Worm (Caenorhabditis elegans): Measurements from ENCODE around the gene F31E8.5.
A peak's percentile ranks its signal among the peaks of the same experiment; 100 is the strongest.

The F31E8.5 gene

DNA sequence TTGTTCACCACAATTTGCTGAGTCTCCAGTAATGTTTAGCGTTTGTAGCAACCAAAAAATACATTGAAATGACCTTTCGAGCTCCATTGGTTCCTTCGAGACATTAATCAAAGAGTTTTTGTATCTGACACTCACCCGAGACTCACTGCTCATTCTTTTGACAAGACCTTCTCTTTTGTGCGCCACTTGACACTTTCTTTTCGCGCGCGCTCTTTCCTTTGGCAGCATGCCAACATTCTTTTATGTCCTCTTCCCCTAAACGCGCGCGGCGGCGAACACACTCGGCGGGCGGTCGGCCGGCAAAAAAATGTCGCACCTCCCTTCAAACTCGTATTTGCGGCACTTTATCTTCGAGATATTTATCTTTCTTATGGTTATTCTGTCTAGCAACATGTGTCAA is 36.6 kb upstream of the F31E8.5 start (continued):
- TF ChIP-seq pha-4 (tag; optimal IDR thresholded peaks at IDR 0.05), result no peak
- TF ChIP-seq nhr-80 (tag; optimal IDR thresholded peaks at IDR 0.05), result no peak
- no peak for TF ChIP-seq let-526 (GFP tag; IDR thresholded peaks at IDR 0.05)
- TF ChIP-seq madf-3 (GFP tag; IDR thresholded peaks at IDR 0.05), result peak; percentile 67; the same call in 1 of the 2 replicates
- no peak for TF ChIP-seq nhr-90 (tag; optimal IDR thresholded peaks at IDR 0.05)
- no peak for TF ChIP-seq F55B11.4 (tag; optimal IDR thresholded peaks at IDR 0.05; ENCODE audit: borderline replicate concordance, insufficient read depth)
- TF ChIP-seq snpc-3.4 (tag; optimal IDR thresholded peaks at IDR 0.05), result no peak
- TF ChIP-seq madf-10 (tag; optimal IDR thresholded peaks at IDR 0.05), result peak; percentile 96
- no peak for TF ChIP-seq ztf-6 (GFP tag; IDR thresholded peaks at IDR 0.05)
- no peak for TF ChIP-seq lin-54 (GFP tag; optimal IDR thresholded peaks at IDR 0.05)
- no peak for TF ChIP-seq hlh-12 (tag; optimal IDR thresholded peaks at IDR 0.05)
- no peak for TF ChIP-seq tbx-9 (tag; optimal IDR thresholded peaks at IDR 0.05; ENCODE audit: borderline replicate concordance)
- no peak for TF ChIP-seq rcor-1 (GFP tag; IDR thresholded peaks at IDR 0.05)
- TF ChIP-seq zfh-2 (GFP tag; conservative IDR thresholded peaks at IDR 0.05), result peak; percentile 71
- no peak for TF ChIP-seq ztf-26 (tag; optimal IDR thresholded peaks at IDR 0.05)
- no peak for TF ChIP-seq lin-35 (GFP tag; optimal IDR thresholded peaks at IDR 0.05)
- no peak for TF ChIP-seq T26A5.8 (tag; optimal IDR thresholded peaks at IDR 0.05)
- TF ChIP-seq F57C9.4 (tag; optimal IDR thresholded peaks at IDR 0.05), result no peak
- no peak for TF ChIP-seq Y67H2A.10 (GFP tag; conservative IDR thresholded peaks at IDR 0.05)
- no peak for TF ChIP-seq B0019.2 (GFP tag; conservative IDR thresholded peaks at IDR 0.05)
- TF ChIP-seq egrh-3 (GFP tag; IDR thresholded peaks at IDR 0.05), result no peak
- peak; percentile 69 for TF ChIP-seq madf-6 (GFP tag; IDR thresholded peaks at IDR 0.05)
- no peak for TF ChIP-seq aptf-2 (GFP tag; conservative IDR thresholded peaks at IDR 0.05)
- TF ChIP-seq dox-1 (GFP tag; IDR thresholded peaks at IDR 0.05), result no peak
- no peak for TF ChIP-seq F57A8.1 (GFP tag; optimal IDR thresholded peaks at IDR 0.05)
- no peak for TF ChIP-seq tlf-1 (GFP tag; optimal IDR thresholded peaks at IDR 0.05)
- no peak for TF ChIP-seq ets-4 (GFP tag; optimal IDR thresholded peaks at IDR 0.05)
- 0 out of 2 replicates have a peak, but pooled peaks have one; percentile 11 for TF ChIP-seq nfyb-1 (GFP tag; IDR thresholded peaks at IDR 0.05)
- TF ChIP-seq lir-1 (GFP tag; conservative IDR thresholded peaks at IDR 0.05), result no peak

DNA sequence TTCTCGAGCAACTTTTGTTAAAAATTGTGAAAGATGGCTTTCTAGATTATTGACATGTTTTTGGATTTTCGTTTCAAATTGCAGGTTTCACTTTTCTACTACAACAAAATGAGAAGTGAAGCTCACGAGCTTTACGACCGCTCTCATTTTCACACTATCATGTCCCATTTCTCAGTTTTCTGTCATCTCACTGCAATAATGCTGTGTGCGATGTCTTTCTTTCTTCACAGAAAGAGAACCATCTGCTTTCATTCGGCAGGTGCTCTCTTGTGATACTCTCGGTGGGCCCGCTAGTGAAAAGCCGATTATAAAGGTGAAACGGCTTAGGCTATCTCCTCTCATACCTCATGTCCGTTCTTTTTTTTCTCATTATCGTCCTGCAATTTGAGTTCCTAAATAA is 36.1 kb upstream of the F31E8.5 start:
- TF ChIP-seq ceh-91 (GFP tag; IDR thresholded peaks at IDR 0.05), result no peak
- TF ChIP-seq mel-28 (tag; optimal IDR thresholded peaks at IDR 0.05; ENCODE audit: borderline replicate concordance), result no peak
- 0 out of 2 replicates have a peak, but pooled peaks have one; percentile 1 for TF ChIP-seq ceh-100 (GFP tag; IDR thresholded peaks at IDR 0.05)

- TF ChIP-seq ceh-40 (GFP tag; IDR thresholded peaks at IDR 0.05), result no peak
- TF ChIP-seq bed-1 (GFP tag; IDR thresholded peaks at IDR 0.05), result no peak
- TF ChIP-seq tbp1 (GFP tag; optimal IDR thresholded peaks at IDR 0.05), result peak; percentile 47
- TF ChIP-seq lin-26 (GFP tag; IDR thresholded peaks at IDR 0.05), result 0 out of 2 replicates have a peak, but pooled peaks have one; percentile 16
- no peak for TF ChIP-seq snpc-4 (GFP tag; optimal IDR thresholded peaks at IDR 0.05)
- peak; percentile 67 to 88 (median 68) for TF ChIP-seq snpc-4 (tag; optimal IDR thresholded peaks at IDR 0.05)
- TF ChIP-seq somi-1 (GFP tag; optimal IDR thresholded peaks at IDR 0.05), result peak; percentile 85
- TF ChIP-seq Y95B8A.8 (GFP tag; IDR thresholded peaks at IDR 0.05), result 0 out of 2 replicates have a peak, but pooled peaks have one; percentile 30
- peak; percentile 13 for TF ChIP-seq lin-54 (GFP tag; optimal IDR thresholded peaks at IDR 0.05)
- peak; percentile 57 for TF ChIP-seq sptf-2 (GFP tag; optimal IDR thresholded peaks at IDR 0.05)
- peak; percentile 60 for TF ChIP-seq die-1 (tag; optimal IDR thresholded peaks at IDR 0.05)
- TF ChIP-seq ztf-3 (GFP tag; optimal IDR thresholded peaks at IDR 0.05), result peak; percentile 28
- no peak for TF ChIP-seq lir-1 (GFP tag; conservative IDR thresholded peaks at IDR 0.05)
- peak; percentile 30; the same call in 1 of the 2 replicates for TF ChIP-seq hmg-1.2 (GFP tag; IDR thresholded peaks at IDR 0.05)
- peak; percentile 46; the same call in 1 of the 2 replicates for TF ChIP-seq egl-44 (GFP tag; IDR thresholded peaks at IDR 0.05)
- 0 out of 2 replicates have a peak, but pooled peaks have one; percentile 17 for TF ChIP-seq ceh-100 (GFP tag; IDR thresholded peaks at IDR 0.05)
- no peak for TF ChIP-seq let-526 (GFP tag; IDR thresholded peaks at IDR 0.05)
- TF ChIP-seq nhr-90 (tag; optimal IDR thresholded peaks at IDR 0.05), result peak; percentile 77
- TF ChIP-seq F39B2.1 (GFP tag; IDR thresholded peaks at IDR 0.05), result no peak
- peak; percentile 58 for TF ChIP-seq tlf-1 (GFP tag; optimal IDR thresholded peaks at IDR 0.05)
- TF ChIP-seq nfya-1 (tag; optimal IDR thresholded peaks at IDR 0.05; ENCODE audit: borderline replicate concordance, insufficient read depth), result no peak
These were observed 35.6 kb upstream of the F31E8.5 start for ce11 chrII:6842651-6843118.
